Fruit fly (Drosophila melanogaster) whole organism, pupa: ENCODE results near the gene Vps15.

Source experiments
- CG13204 ChIP-seq: fragments of 200-800 bp; sonication (Bioruptor generic); optimal IDR thresholded peaks from 2 replicates; lab custom pipeline; 2018; ENCODE audit warnings: missing biosample characterization, mild to moderate bottlenecking, missing genetic modification characterization, moderate library complexity
- CG15710 ChIP-seq: fragments of 200-800 bp; sonication (Bioruptor generic); optimal IDR thresholded peaks from 2 replicates; lab custom pipeline; 2018; ENCODE audit warnings: missing biosample characterization, mild to moderate bottlenecking, missing genetic modification characterization, moderate library complexity
- CG32121 ChIP-seq: fragments of 200-800 bp; sonication (Bioruptor generic); IDR thresholded peaks from 2 replicates; pipeline ENCODE4 v1.3.6; 2022; ENCODE audit warnings: missing biosample characterization, missing genetic modification characterization
- CG4496 ChIP-seq: fragments of 200-800 bp; sonication (Bioruptor generic); IDR thresholded peaks from 3 replicates; pipeline ENCODE4 v1.3.6; 2022; ENCODE audit warnings: missing biosample characterization, missing genetic modification characterization
- CG8301 ChIP-seq: fragments of 200-800 bp; sonication (Bioruptor generic); optimal IDR thresholded peaks from 2 replicates; lab custom pipeline; 2018; ENCODE audit warnings: missing biosample characterization, mild to moderate bottlenecking, missing genetic modification characterization
- D1 ChIP-seq: fragments of 200-800 bp; sonication (Bioruptor generic); optimal IDR thresholded peaks from 2 replicates; lab custom pipeline; 2018; ENCODE audit warnings: missing biosample characterization, mild to moderate bottlenecking, missing genetic modification characterization, moderate library complexity
- EcR ChIP-seq: fragments of 200-800 bp; sonication (Bioruptor generic); optimal IDR thresholded peaks from 3 replicates; lab custom pipeline; 2019; ENCODE audit warnings: missing biosample characterization, missing genetic modification characterization, mild to moderate bottlenecking, moderate library complexity, missing genetic modification reagents
- Ets98B ChIP-seq: fragments of 200-800 bp; sonication (Bioruptor generic); IDR thresholded peaks from 2 replicates; pipeline ENCODE4 v1.3.6; 2022; ENCODE audit warnings: missing biosample characterization, missing genetic modification characterization
- Pif1A ChIP-seq: fragments of 200-800 bp; sonication (Bioruptor generic); optimal IDR thresholded peaks from 3 replicates; lab custom pipeline; 2016; ENCODE audit warnings: missing biosample characterization, missing genetic modification characterization
- Pif1B ChIP-seq: fragments of 200-800 bp; sonication (Bioruptor generic); optimal IDR thresholded peaks from 3 replicates; lab custom pipeline; 2016; ENCODE audit warnings: missing biosample characterization, missing genetic modification characterization
- Snoo ChIP-seq: fragments of 200-800 bp; sonication (Bioruptor generic); optimal IDR thresholded peaks from 3 replicates; lab custom pipeline; 2017; ENCODE audit warnings: missing biosample characterization, mild to moderate bottlenecking, missing genetic modification characterization, inconsistent platforms
- fd96Ca ChIP-seq: fragments of 200-800 bp; sonication (Bioruptor generic); IDR thresholded peaks from 3 replicates; pipeline ENCODE4 v1.3.6; 2022; ENCODE audit warnings: missing biosample characterization, missing genetic modification characterization
- gl ChIP-seq: fragments of 200-800 bp; sonication (Bioruptor generic); optimal IDR thresholded peaks from 2 replicates; lab custom pipeline; 2018; ENCODE audit warnings: missing biosample characterization, mild to moderate bottlenecking, missing genetic modification characterization
- rn ChIP-seq: fragments of 200-800 bp; sonication (Bioruptor generic); IDR thresholded peaks from 2 replicates; pipeline ENCODE4 v1.3.6; 2022; ENCODE audit warnings: missing biosample characterization, missing genetic modification characterization

DNA sequence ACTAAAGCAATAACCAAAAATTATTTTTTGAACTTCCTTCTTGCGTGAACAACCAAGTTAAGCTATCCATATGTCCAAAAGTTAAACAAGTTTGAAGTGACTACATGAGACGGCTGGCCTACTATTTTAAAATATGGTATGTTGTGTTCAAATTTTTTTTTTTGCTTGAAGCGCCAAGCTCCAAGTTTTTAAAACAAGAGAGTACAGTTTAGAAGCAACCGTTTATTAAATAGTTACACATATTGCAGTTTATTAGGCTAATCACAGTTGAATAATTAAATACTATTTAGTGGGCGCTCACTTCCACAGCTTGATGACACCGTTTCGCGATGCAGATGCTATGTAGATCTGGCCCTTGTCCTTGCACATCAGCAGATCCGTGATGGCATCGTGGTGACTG is 5.1 kb downstream of the Vps15 start, which contains the start of gene D1:
- TF ChIP-seq CG13204 (GFP tag; lab: Kevin White, UChicago) (no peak), CG8301 (tag; lab: Kevin White, UChicago) (no peak), EcR (GFP tag; lab: Kevin White, UChicago) (no peak), Pif1A (GFP tag; lab: Kevin White, UChicago) (no peak), rn (GFP tag; lab: Robert Waterston, UW) (no peak), Pif1B (GFP tag; lab: Kevin White, UChicago) (no peak), D1 (tag; lab: Kevin White, UChicago) (no peak), CG15710 (no peak), Snoo (tag; lab: Kevin White, UChicago) (no peak), fd96Ca (GFP tag; lab: Robert Waterston, UW) (no peak), CG32121 (GFP tag; lab: Robert Waterston, UW) (no peak), gl (tag; lab: Kevin White, UChicago) (no peak), Ets98B (no peak), CG4496 (no peak)
